Worm (Caenorhabditis elegans) whole organism, early embryonic: ENCODE measurements around the gene cutl-2.

Experiments used
- B0310.2 ChIP-seq: sonication (generic microtip); optimal IDR thresholded peaks from 2 replicates; lab custom pipeline; 2016; ENCODE audit warnings: mild to moderate bottlenecking, missing genetic modification characterization, missing compliant biosample characterization
- F13C5.2 ChIP-seq: sonication (generic microtip); optimal IDR thresholded peaks from 2 replicates; lab custom pipeline; 2017; ENCODE audit warnings: mild to moderate bottlenecking, missing genetic modification characterization, inconsistent platforms, missing compliant biosample characterization
- aly-1 ChIP-seq: sonication (generic microtip); optimal IDR thresholded peaks from 2 replicates; lab custom pipeline; 2016; ENCODE audit warnings: missing genetic modification characterization, missing compliant biosample characterization
- ceh-36 ChIP-seq: sonication (generic microtip); optimal IDR thresholded peaks from 2 replicates; lab custom pipeline; 2016; ENCODE audit warnings: missing genetic modification characterization, inconsistent platforms, missing compliant biosample characterization
- flt-1 ChIP-seq: fragments of 200-800 bp; sonication (Bioruptor generic); IDR thresholded peaks from 2 replicates; pipeline ENCODE4 v1.3.6; 2022; ENCODE audit warnings: missing genetic modification characterization, missing compliant biosample characterization

DNA sequence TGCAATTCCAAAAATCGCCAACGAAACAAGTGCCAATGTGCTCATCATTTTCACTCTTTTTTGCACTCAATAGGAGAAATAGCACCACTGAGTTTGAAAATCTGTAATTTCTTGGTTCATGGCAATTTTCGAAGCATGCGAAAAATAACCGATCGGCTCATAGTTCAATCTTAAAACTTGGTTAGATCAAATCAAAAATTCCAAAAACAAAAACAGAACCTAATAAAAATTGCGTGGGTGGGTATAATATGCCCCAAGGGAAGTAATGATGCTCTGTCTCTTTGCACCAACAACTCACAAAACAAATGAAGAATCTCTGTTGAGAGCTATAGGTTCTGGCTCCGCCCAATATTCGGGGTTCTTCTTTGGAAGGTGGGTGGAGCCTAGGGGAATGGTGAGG, 32.6 kb downstream of the cutl-2 start, which contains the start of gene nlp-11:
- TF ChIP-seq F13C5.2 (tag; lab: Kevin White, UChicago) (no peak), ceh-36 (tag; lab: Kevin White, UChicago) (no peak), flt-1 (GFP tag; lab: Robert Waterston, UW) (no peak), B0310.2 (tag; lab: Kevin White, UChicago) (no peak), aly-1 (tag; lab: Kevin White, UChicago) (no peak)
